Worm (Caenorhabditis elegans) whole organism, L1 larva: ENCODE measurements around the gene srw-91.

ENCODE experiments used
- C16A3.4 ChIP-seq: fragments of 150-350 bp; optimal IDR thresholded peaks from 2 replicates; lab custom pipeline; 2014; ENCODE audit warnings: missing biosample characterization, missing genetic modification characterization
- C34B4.2 ChIP-seq: sonication (generic microtip); optimal IDR thresholded peaks from 2 replicates; lab custom pipeline; 2017; ENCODE audit warnings: mild to moderate bottlenecking, missing genetic modification characterization, missing compliant biosample characterization
- Y116A8C.19 ChIP-seq: sonication (generic microtip); optimal IDR thresholded peaks from 2 replicates; lab custom pipeline; 2016; ENCODE audit warnings: missing compliant biosample characterization, missing genetic modification characterization, borderline replicate concordance
- aha-1 ChIP-seq: fragments of 150-350 bp; optimal IDR thresholded peaks from 2 replicates; lab custom pipeline; 2014; ENCODE audit warnings: missing biosample characterization, missing genetic modification characterization
- alr-1 ChIP-seq: fragments of 200-800 bp; sonication (Bioruptor generic); optimal IDR thresholded peaks from 2 replicates; lab custom pipeline; 2018; ENCODE audit warnings: borderline replicate concordance, mild to moderate bottlenecking, missing genetic modification characterization, missing compliant biosample characterization
- aly-2 ChIP-seq: fragments of 150-350 bp; optimal IDR thresholded peaks from 2 replicates; lab custom pipeline; 2014; ENCODE audit warnings: missing biosample characterization, missing genetic modification characterization
- ama-1 ChIP-seq: fragments of 150-350 bp; optimal IDR thresholded peaks from 2 replicates; lab custom pipeline; 2014
- blmp-1 ChIP-seq: fragments of 150-350 bp; optimal IDR thresholded peaks from 2 replicates; lab custom pipeline; 2014; ENCODE audit warnings: missing biosample characterization, missing genetic modification characterization
- ceh-8 ChIP-seq: fragments of 200-800 bp; sonication (Bioruptor generic); optimal IDR thresholded peaks from 2 replicates; lab custom pipeline; 2018; ENCODE audit warnings: mild to moderate bottlenecking, missing genetic modification characterization, moderate library complexity, missing compliant biosample characterization
- ceh-82 ChIP-seq, 3 experiments: fragments of 150-350 bp in 1 of 3; sonication (generic microtip) in 2 of 3; optimal IDR thresholded peaks; 2 replicates each; lab custom pipeline; 2014 to 2017; ENCODE audit warnings: missing biosample characterization in 3 of 3, missing genetic modification characterization in 3 of 3
- ceh-88 ChIP-seq: fragments of 200-800 bp; sonication (Bioruptor generic); IDR thresholded peaks from 2 replicates; pipeline ENCODE4 v1.3.6; 2022; ENCODE audit warnings: missing genetic modification characterization, missing compliant biosample characterization
- ces-1 ChIP-seq: fragments of 150-350 bp; optimal IDR thresholded peaks from 2 replicates; lab custom pipeline; 2014; ENCODE audit warnings: missing biosample characterization, missing genetic modification reagents, missing genetic modification characterization
- dpl-1 ChIP-seq, 3 experiments: fragments of 150-350 bp in 2 of 3; sonication (generic microtip) in 1 of 3; optimal IDR thresholded peaks; 2 replicates each; lab custom pipeline; 2014 to 2017; ENCODE audit warnings: missing biosample characterization in 3 of 3, missing genetic modification characterization in 3 of 3, missing genetic modification reagents in 3 of 3
- efl-1 ChIP-seq, 4 experiments: fragments of 150-350 bp; optimal IDR thresholded peaks in 3 of 4; peaks in 1 of 4; 1 replicate in 1 of 4; 2 replicates in 3 of 4; lab custom pipeline; 2014; ENCODE audit warnings: missing biosample characterization in 2 of 4, missing genetic modification characterization in 2 of 4, missing genetic modification reagents in 2 of 4
- egl-13 ChIP-seq: sonication (generic microtip); optimal IDR thresholded peaks from 2 replicates; lab custom pipeline; 2016; ENCODE audit warnings: missing genotype, missing genetic modification reagents, missing genetic modification characterization, missing compliant biosample characterization
- egl-27 ChIP-seq, 2 experiments: fragments of 150-350 bp in 1 of 2; sonication (generic microtip); optimal IDR thresholded peaks; 3 replicates each; lab custom pipeline; 2017 to 2018; ENCODE audit warnings: missing biosample characterization in 2 of 2, missing genetic modification characterization in 2 of 2, missing genetic modification reagents in 2 of 2
- elt-2 ChIP-seq: sonication (generic microtip); optimal IDR thresholded peaks from 2 replicates; lab custom pipeline; 2016; ENCODE audit warnings: missing genetic modification characterization, mild to moderate bottlenecking, inconsistent platforms, missing compliant biosample characterization, missing genetic modification reagents
- fkh-10 ChIP-seq: sonication (generic microtip); optimal IDR thresholded peaks from 2 replicates; lab custom pipeline; 2017; ENCODE audit warnings: missing biosample characterization, missing genetic modification reagents, missing genetic modification characterization
- fkh-4 ChIP-seq: sonication (generic microtip); optimal IDR thresholded peaks from 2 replicates; lab custom pipeline; 2016; ENCODE audit warnings: missing compliant biosample characterization, missing genetic modification characterization, borderline replicate concordance
- fkh-8 ChIP-seq: sonication (generic microtip); optimal IDR thresholded peaks from 2 replicates; lab custom pipeline; 2016; ENCODE audit warnings: mild to moderate bottlenecking, missing genetic modification characterization, missing compliant biosample characterization
- fos-1 ChIP-seq: fragments of 150-350 bp; optimal IDR thresholded peaks from 2 replicates; lab custom pipeline; 2014; ENCODE audit warnings: missing biosample characterization, missing genetic modification characterization
- grh-1 ChIP-seq: fragments of 200-800 bp; sonication (Bioruptor generic); IDR thresholded peaks from 2 replicates; pipeline ENCODE4 v1.3.6; 2022; ENCODE audit warnings: missing genetic modification reagents, missing genetic modification characterization, missing compliant biosample characterization
- hlh-17 ChIP-seq: fragments of 200-800 bp; sonication (Bioruptor generic); optimal IDR thresholded peaks from 2 replicates; lab custom pipeline; 2018; ENCODE audit warnings: missing genetic modification characterization, mild to moderate bottlenecking, missing compliant biosample characterization, moderate library complexity, borderline replicate concordance
- irx-1 ChIP-seq: sonication (generic microtip); optimal IDR thresholded peaks from 2 replicates; lab custom pipeline; 2016; ENCODE audit warnings: missing genetic modification characterization, missing compliant biosample characterization
- isw-1 ChIP-seq: fragments of 200-800 bp; sonication (Bioruptor generic); IDR thresholded peaks from 2 replicates; pipeline ENCODE4 v1.3.6; 2022; ENCODE audit warnings: missing genetic modification characterization, missing compliant biosample characterization
- jun-1 ChIP-seq: fragments of 150-350 bp; optimal IDR thresholded peaks from 2 replicates; lab custom pipeline; 2014; ENCODE audit warnings: missing biosample characterization, missing genetic modification reagents, missing genetic modification characterization
- lin-14 ChIP-seq: fragments of 200-800 bp; sonication (Bioruptor generic); optimal IDR thresholded peaks from 2 replicates; lab custom pipeline; 2018; ENCODE audit warnings: mild to moderate bottlenecking, missing genetic modification characterization, moderate library complexity, missing compliant biosample characterization
- lin-35 ChIP-seq, 2 experiments: fragments of 150-350 bp; optimal IDR thresholded peaks; 2 replicates each; lab custom pipeline; 2014; ENCODE audit warnings: missing biosample characterization in 2 of 2, missing genetic modification characterization in 2 of 2, missing genetic modification reagents in 2 of 2
- lin-39 ChIP-seq: fragments of 150-350 bp; optimal IDR thresholded peaks from 2 replicates; lab custom pipeline; 2014; ENCODE audit warnings: missing biosample characterization, missing genetic modification reagents, missing genetic modification characterization
- mab-9 ChIP-seq: fragments of 200-800 bp; sonication (Bioruptor generic); IDR thresholded peaks from 2 replicates; pipeline ENCODE4 v1.3.6; 2022; ENCODE audit warnings: missing genetic modification reagents, missing genetic modification characterization, missing compliant biosample characterization
- mep-1 ChIP-seq: fragments of 150-350 bp; optimal IDR thresholded peaks from 2 replicates; lab custom pipeline; 2014; ENCODE audit warnings: missing biosample characterization, missing genetic modification characterization
- nhr-47 ChIP-seq: sonication (generic microtip); optimal IDR thresholded peaks from 2 replicates; lab custom pipeline; 2016; ENCODE audit warnings: mild to moderate bottlenecking, missing genetic modification characterization, moderate library complexity, missing compliant biosample characterization
- nhr-71 ChIP-seq: sonication (generic microtip); optimal IDR thresholded peaks from 2 replicates; lab custom pipeline; 2016; ENCODE audit warnings: mild to moderate bottlenecking, missing genetic modification characterization, moderate library complexity, missing compliant biosample characterization
- nhr-76 ChIP-seq: sonication (generic microtip); optimal IDR thresholded peaks from 2 replicates; lab custom pipeline; 2017; ENCODE audit warnings: missing biosample characterization, missing genetic modification characterization
- nhr-77 ChIP-seq: fragments of 150-350 bp; optimal IDR thresholded peaks from 2 replicates; lab custom pipeline; 2014; ENCODE audit warnings: missing biosample characterization, missing genetic modification characterization
- nhr-85 ChIP-seq: sonication (generic microtip); peaks from one replicate; lab custom pipeline; 2016; ENCODE audit warnings: missing genetic modification characterization, inconsistent platforms, missing compliant biosample characterization
- nhr-90 ChIP-seq: sonication (generic microtip); optimal IDR thresholded peaks from 2 replicates; lab custom pipeline; 2016; ENCODE audit warnings: mild to moderate bottlenecking, missing genetic modification characterization, missing compliant biosample characterization; ENCODE audit not compliant: poor library complexity
- pqm-1 ChIP-seq: sonication (generic microtip); optimal IDR thresholded peaks from 3 replicates; lab custom pipeline; 2017; ENCODE audit warnings: missing biosample characterization, missing genetic modification characterization
- skn-1 ChIP-seq: fragments of 150-350 bp; optimal IDR thresholded peaks from 2 replicates; lab custom pipeline; 2014; ENCODE audit warnings: missing biosample characterization, missing genetic modification characterization
- snu-23 ChIP-seq: sonication (generic microtip); optimal IDR thresholded peaks from 2 replicates; lab custom pipeline; 2016; ENCODE audit warnings: missing genetic modification characterization, missing compliant biosample characterization
- sup-37 ChIP-seq: fragments of 200-800 bp; sonication (Bioruptor generic); optimal IDR thresholded peaks from 2 replicates; lab custom pipeline; 2018; ENCODE audit warnings: mild to moderate bottlenecking, missing genetic modification characterization, missing compliant biosample characterization
- tbx-2 ChIP-seq: sonication (generic microtip); optimal IDR thresholded peaks from 2 replicates; lab custom pipeline; 2016; ENCODE audit warnings: missing genetic modification characterization, missing compliant biosample characterization
- tlp-1 ChIP-seq: fragments of 150-350 bp; optimal IDR thresholded peaks from 2 replicates; lab custom pipeline; 2014; ENCODE audit warnings: missing biosample characterization, missing genetic modification characterization
- unc-30 ChIP-seq: sonication (generic microtip); optimal IDR thresholded peaks from 2 replicates; lab custom pipeline; 2017; ENCODE audit warnings: missing biosample characterization, missing genetic modification characterization
- unc-62 ChIP-seq: fragments of 150-350 bp; optimal IDR thresholded peaks from 2 replicates; lab custom pipeline; 2014; ENCODE audit warnings: missing biosample characterization, missing genetic modification reagents, missing genetic modification characterization
- unc-86 ChIP-seq: sonication (generic microtip); optimal IDR thresholded peaks from 2 replicates; lab custom pipeline; 2016; ENCODE audit warnings: missing genetic modification characterization, missing compliant biosample characterization
- unc-98 ChIP-seq: fragments of 200-800 bp; sonication (Bioruptor generic); IDR thresholded peaks from 2 replicates; pipeline ENCODE4 v1.3.6; 2022; ENCODE audit warnings: missing genetic modification characterization, missing compliant biosample characterization
- xbp-1 ChIP-seq: sonication (generic microtip); optimal IDR thresholded peaks from 2 replicates; lab custom pipeline; 2016; ENCODE audit warnings: missing genetic modification characterization, missing compliant biosample characterization

The srw-91 gene

ce11 chrV:1631717-1632116 lies 49.0 kb downstream of the srw-91 start, which contains the start of gene irld-17:
TSS of gene irld-17 (plus strand) at chrV:1632017.
- TF ChIP-seq efl-1 (optimal IDR thresholded peaks at IDR 0.05; lab: Kevin White, UChicago) (no peak), efl-1 (GFP tag; optimal IDR thresholded peaks at IDR 0.05 in 1 of 2; lab: Kevin White, UChicago) (peak in 1 of 2 experiments; percentile 67), pqm-1 (tag; lab: Kevin White, UChicago) (no peak), ceh-82 (tag; optimal IDR thresholded peaks at IDR 0.05; lab: Kevin White, UChicago) (no peak)

DNA sequence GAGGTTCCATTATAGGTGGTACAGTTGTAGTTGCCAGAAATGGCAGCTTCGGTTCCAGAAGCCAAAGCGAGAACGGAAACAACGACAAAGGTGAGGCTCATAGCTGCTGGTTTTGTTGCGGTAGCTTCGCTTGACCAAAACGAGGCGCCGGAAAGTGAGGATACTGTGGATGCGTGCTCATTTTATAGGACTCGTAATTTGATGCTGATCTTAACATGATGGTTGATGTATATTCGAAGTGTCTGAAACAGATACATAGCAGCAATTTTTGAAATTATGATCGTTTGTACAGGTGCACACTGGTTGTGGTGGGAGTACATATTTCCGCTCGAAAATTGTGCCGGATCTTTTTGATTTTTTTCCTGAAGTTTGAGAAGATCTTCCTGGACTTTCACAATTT lies 49.5 kb downstream of the srw-91 start, which contains the start of gene Y46H3D.8:
Y46H3D.8 (minus strand) TSS at position 101 of the 400 bp plus-strand sequence.
- TF ChIP-seq dpl-1 (GFP tag; optimal IDR thresholded peaks at IDR 0.05; lab: Kevin White, UChicago), result no peak
- no peak for TF ChIP-seq lin-35 (GFP tag; optimal IDR thresholded peaks at IDR 0.05; lab: Kevin White, UChicago)
- no peak for TF ChIP-seq isw-1 (GFP tag; lab: Robert Waterston, UW)
- TF ChIP-seq aly-2 (tag; lab: Kevin White, UChicago), result no peak
- TF ChIP-seq ces-1 (GFP tag; lab: Kevin White, UChicago), result no peak
- TF ChIP-seq hlh-17, result no peak
- no peak for TF ChIP-seq alr-1 (tag; lab: Kevin White, UChicago)
- TF ChIP-seq ama-1 (lab: Kevin White, UChicago), result no peak

- TF ChIP-seq hlh-17 (no peak), C34B4.2 (tag; lab: Kevin White, UChicago) (no peak), fos-1 (no peak), efl-1 (optimal IDR thresholded peaks at IDR 0.05; lab: Kevin White, UChicago) (no peak), efl-1 (GFP tag; optimal IDR thresholded peaks at IDR 0.05 in 1 of 2; lab: Kevin White, UChicago) (no peak), unc-86 (tag; lab: Kevin White, UChicago) (no peak), nhr-77 (tag; lab: Kevin White, UChicago) (peak; percentile 96), egl-27 (tag; optimal IDR thresholded peaks at IDR 0.05; lab: Kevin White, UChicago) (no peak), elt-2 (tag; lab: Kevin White, UChicago) (no peak), unc-98 (no peak), lin-14 (no peak), C16A3.4 (tag; lab: Kevin White, UChicago) (no peak), tbx-2 (tag; lab: Kevin White, UChicago) (no peak), unc-30 (no peak), alr-1 (tag; lab: Kevin White, UChicago) (no peak), grh-1 (GFP tag; lab: Robert Waterston, UW) (no peak), snu-23 (GFP tag; lab: Kevin White, UChicago) (peak; percentile 29), lin-39 (no peak), mab-9 (GFP tag; lab: Robert Waterston, UW) (no peak), irx-1 (tag; lab: Kevin White, UChicago) (no peak), nhr-47 (tag; lab: Kevin White, UChicago) (no peak), sup-37 (no peak), blmp-1 (tag; lab: Kevin White, UChicago) (peak; percentile 18), tlp-1 (tag; lab: Kevin White, UChicago) (no peak), nhr-85 (tag; lab: Kevin White, UChicago) (peak; percentile 63), egl-13 (tag; lab: Kevin White, UChicago) (no peak), ceh-88 (GFP tag; lab: Robert Waterston, UW) (no peak), ceh-8 (GFP tag; lab: Kevin White, UChicago) (no peak), xbp-1 (tag; lab: Kevin White, UChicago) (no peak), fkh-8 (no peak), skn-1 (tag; lab: Kevin White, UChicago) (no peak), nhr-71 (tag; lab: Kevin White, UChicago) (peak; percentile 31), nhr-76 (tag; lab: Kevin White, UChicago) (no peak), unc-62 (GFP tag; lab: Kevin White, UChicago) (no peak), Y116A8C.19 (tag; lab: Kevin White, UChicago) (no peak), lin-35 (GFP tag; optimal IDR thresholded peaks at IDR 0.05; lab: Kevin White, UChicago) (peak in 1 of 2 experiments; percentile 6), nhr-90 (tag; lab: Kevin White, UChicago) (no peak), aha-1 (tag; lab: Kevin White, UChicago) (no peak), isw-1 (GFP tag; lab: Robert Waterston, UW) (no peak), jun-1 (no peak), fkh-4 (tag; lab: Kevin White, UChicago) (no peak), mep-1 (no peak), fkh-10 (GFP tag; lab: Kevin White, UChicago) (no peak)
Observed at ce11 chrV:1629329-1629728, 51.3 kb downstream of the srw-91 start, which contains the start of gene nhr-238. TSS of gene nhr-238 (minus strand) at chrV:1629432.
